Worm (Caenorhabditis elegans): ENCODE measurements around the gene ssna-1.

Gene ssna-1

DNA sequence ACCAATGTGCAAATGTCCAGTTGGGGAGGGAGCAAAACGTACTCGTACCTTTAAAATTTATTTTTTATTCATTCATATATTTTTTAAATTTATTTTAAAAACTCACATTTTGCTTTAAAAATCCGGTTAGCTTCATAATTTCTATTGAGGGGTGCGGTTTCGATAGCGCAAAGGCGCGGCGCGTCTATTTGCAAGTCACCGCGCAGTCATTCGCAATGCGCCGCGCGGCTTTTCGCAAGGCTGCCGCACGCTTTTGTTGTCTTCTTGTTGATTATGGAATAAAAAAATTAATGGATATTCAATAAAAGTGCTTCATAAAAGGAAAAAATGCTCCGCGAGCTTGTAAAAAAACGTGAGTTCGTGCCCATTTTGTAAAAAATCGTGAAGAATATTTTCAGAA lies 2.4 kb downstream of the ssna-1 start, which contains the start of the genes ears-2 and uncp-18:
Gene ears-2, minus strand, starts transcription at position 190 of the 400 bp plus-strand sequence.
Gene uncp-18, plus strand, starts transcription at position 282 of the 400 bp plus-strand sequence.
- no peak for TF ChIP-seq sea-2 (GFP tag; optimal IDR thresholded peaks at IDR 0.05)
- peak; percentile 77 for TF ChIP-seq snpc-4 (tag; optimal IDR thresholded peaks at IDR 0.05)
- TF ChIP-seq ceh-82 (tag; optimal IDR thresholded peaks at IDR 0.05), result peak; percentile 88
- TF ChIP-seq nhr-25 (tag; optimal IDR thresholded peaks at IDR 0.05), result peak; percentile 72
- peak; percentile 48 for TF ChIP-seq nhr-77 (tag; optimal IDR thresholded peaks at IDR 0.05)
- peak; percentile 76 for TF ChIP-seq egl-5 (tag; optimal IDR thresholded peaks at IDR 0.05)
- peak; percentile 79 for TF ChIP-seq lin-15B (tag; optimal IDR thresholded peaks at IDR 0.05)
- no peak for TF ChIP-seq ZK546.5 (tag; optimal IDR thresholded peaks at IDR 0.05)
- peak; percentile 89 for TF ChIP-seq pha-4 (tag; optimal IDR thresholded peaks at IDR 0.05)
- TF ChIP-seq pqm-1 (tag; optimal IDR thresholded peaks at IDR 0.05), result peak; percentile 4
- TF ChIP-seq nhr-237 (tag; optimal IDR thresholded peaks at IDR 0.05), result no peak
- TF ChIP-seq jun-1 (tag; optimal IDR thresholded peaks at IDR 0.05), result peak; percentile 70
- TF ChIP-seq ama-1 (optimal IDR thresholded peaks at IDR 0.05), result peak; percentile 27
- peak; percentile 96 for TF ChIP-seq hmg-11 (tag; optimal IDR thresholded peaks at IDR 0.05)
- peak; percentile 77 for TF ChIP-seq skn-1 (tag; optimal IDR thresholded peaks at IDR 0.05)
- no peak for TF ChIP-seq mml-1 (tag; optimal IDR thresholded peaks at IDR 0.05)
- TF ChIP-seq elt-2 (tag; optimal IDR thresholded peaks at IDR 0.05), result peak; percentile 73
- peak; percentile 91 for TF ChIP-seq R02D3.7 (tag; optimal IDR thresholded peaks at IDR 0.05)
- TF ChIP-seq nhr-76 (tag; optimal IDR thresholded peaks at IDR 0.05), result peak; percentile 32
- no peak for TF ChIP-seq unc-39 (tag; optimal IDR thresholded peaks at IDR 0.05)
- no peak for TF ChIP-seq ztf-4 (tag; optimal IDR thresholded peaks at IDR 0.05)
- no peak for TF ChIP-seq egl-27 (tag; optimal IDR thresholded peaks at IDR 0.05)
- peak; percentile 34 for TF ChIP-seq elt-1 (tag; optimal IDR thresholded peaks at IDR 0.05)
- peak; percentile 88 for TF ChIP-seq lin-39 (tag; optimal IDR thresholded peaks at IDR 0.05)
- TF ChIP-seq nhr-43 (tag; optimal IDR thresholded peaks at IDR 0.05; ENCODE audit: poor library complexity, severe bottlenecking), result peak; percentile 97
- TF ChIP-seq nhr-12 (tag; optimal IDR thresholded peaks at IDR 0.05), result no peak
- no peak for TF ChIP-seq ztf-11 (tag; optimal IDR thresholded peaks at IDR 0.05)
- TF ChIP-seq lsy-12 (tag; optimal IDR thresholded peaks at IDR 0.05), result peak; percentile 86
- peak; percentile 80 for TF ChIP-seq nfya-1 (tag; optimal IDR thresholded peaks at IDR 0.05; ENCODE audit: insufficient read depth)
- TF ChIP-seq ceh-28 (tag; optimal IDR thresholded peaks at IDR 0.05), result peak; percentile 86
- no peak for TF ChIP-seq ceh-9 (tag; optimal IDR thresholded peaks at IDR 0.05)
- no peak for TF ChIP-seq aly-2 (tag; optimal IDR thresholded peaks at IDR 0.05)
- TF ChIP-seq nhr-23 (tag; optimal IDR thresholded peaks at IDR 0.05), result peak; percentile 92
- TF ChIP-seq nhr-67 (tag; optimal IDR thresholded peaks at IDR 0.05), result peak; percentile 42
- no peak for TF ChIP-seq mdl-1 (tag; optimal IDR thresholded peaks at IDR 0.05)
- no peak for TF ChIP-seq ceh-16 (tag; optimal IDR thresholded peaks at IDR 0.05)
- TF ChIP-seq zag-1 (tag; optimal IDR thresholded peaks at IDR 0.05), result peak; percentile 48
- no peak for TF ChIP-seq unc-62 (GFP tag; optimal IDR thresholded peaks at IDR 0.05)
- TF ChIP-seq nhr-28 (tag; optimal IDR thresholded peaks at IDR 0.05), result no peak
- no peak for TF ChIP-seq eor-1 (tag; optimal IDR thresholded peaks at IDR 0.05)
- TF ChIP-seq fkh-2 (tag; optimal IDR thresholded peaks at IDR 0.05), result no peak
- TF ChIP-seq fkh-10 (GFP tag; optimal IDR thresholded peaks at IDR 0.05), result peak; percentile 50
- no peak for TF ChIP-seq nhr-11 (tag; optimal IDR thresholded peaks at IDR 0.05)
- peak; percentile 83 for TF ChIP-seq tbx-2 (tag; optimal IDR thresholded peaks at IDR 0.05)
- no peak for TF ChIP-seq daf-12 (tag; optimal IDR thresholded peaks at IDR 0.05)
- TF ChIP-seq fos-1 (tag; optimal IDR thresholded peaks at IDR 0.05), result no peak
- TF ChIP-seq elt-3 (tag; optimal IDR thresholded peaks at IDR 0.05), result no peak

Measured in whole organism, L3 larva.